Worm (Caenorhabditis elegans): ENCODE data around the gene tsp-20.
A peak's percentile ranks its signal among the peaks of the same experiment; 100 is the strongest.

DNA sequence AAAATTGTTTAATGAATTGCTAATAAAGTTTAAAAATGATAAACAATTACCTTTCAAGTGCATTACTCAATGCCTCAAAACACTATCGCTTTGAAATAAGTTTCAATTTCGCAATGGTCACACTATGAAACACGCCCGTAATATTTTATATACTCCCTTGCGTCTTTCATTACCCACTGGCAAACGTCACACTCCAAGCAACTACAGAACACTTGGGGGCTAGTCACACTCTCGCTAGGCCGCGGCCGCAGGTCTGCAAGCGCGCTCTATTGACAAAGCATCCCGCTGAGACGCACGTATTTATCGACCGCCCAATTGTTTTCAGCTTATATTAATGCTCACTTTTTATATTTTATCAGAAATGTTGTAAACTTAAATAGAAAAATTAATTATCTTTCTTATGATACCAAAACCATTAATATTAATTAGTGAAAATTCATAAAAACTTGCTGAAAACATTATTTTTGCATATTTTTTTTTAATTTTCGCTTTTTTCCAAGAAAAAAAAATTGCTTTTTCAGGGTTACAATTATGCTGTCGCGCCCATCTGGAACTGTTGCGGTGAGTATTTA is 15.8 kb downstream of the tsp-20 start, which contains the start of the genes nmat-1 and ucr-2.1:
- TF ChIP-seq ztf-11 (tag; optimal IDR thresholded peaks at IDR 0.05) (peak in 1 of 2 experiments; percentile 38), lir-3 (tag; optimal IDR thresholded peaks at IDR 0.05; ENCODE audit: poor library complexity) (peak; percentile 78), aha-1 (tag; optimal IDR thresholded peaks at IDR 0.05) (peak; percentile 8), fkh-8 (tag; optimal IDR thresholded peaks at IDR 0.05) (peak; percentile 73), unc-62 (GFP tag; optimal IDR thresholded peaks at IDR 0.05) (no peak), lin-15B (tag; optimal IDR thresholded peaks at IDR 0.05) (peak; percentile 76), F16B12.6 (tag; optimal IDR thresholded peaks at IDR 0.05) (peak; percentile 19), unc-130 (tag; optimal IDR thresholded peaks at IDR 0.05) (peak; percentile 82), sox-4 (tag; optimal IDR thresholded peaks at IDR 0.05) (no peak), lin-13 (GFP tag; optimal IDR thresholded peaks at IDR 0.05) (peak; percentile 56), pqm-1 (tag; optimal IDR thresholded peaks at IDR 0.05) (no peak), dpl-1 (GFP tag; optimal IDR thresholded peaks at IDR 0.05) (peak; percentile 48 to 54 (median 52))

Data from whole organism, L1 larva.